Worm (Caenorhabditis elegans): ENCODE measurements around the gene clec-153.

DNA sequence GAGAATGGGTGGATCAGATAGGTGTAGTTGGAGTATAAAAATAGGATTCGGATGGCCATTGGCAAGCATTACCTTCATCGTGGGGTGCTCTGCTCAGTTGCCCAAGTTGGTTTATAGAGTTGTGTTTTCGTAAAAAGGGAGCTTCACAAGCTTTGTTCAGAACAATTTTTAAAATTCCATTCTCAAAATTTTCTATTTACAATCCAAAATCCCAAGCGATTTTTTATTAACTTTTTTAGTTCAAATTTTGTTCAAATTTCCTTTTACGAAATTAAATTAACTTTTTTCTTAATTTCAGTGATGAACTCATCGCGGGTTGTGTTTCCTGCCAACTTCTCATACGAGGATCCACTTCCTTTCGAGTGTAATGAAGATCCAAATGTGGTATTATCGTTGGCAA is 42.4 kb downstream of the clec-153 start, which contains the start of gene srg-10:
- no peak for TF ChIP-seq him-1 (tag; optimal IDR thresholded peaks at IDR 0.05)
- TF ChIP-seq dao-5 (tag; optimal IDR thresholded peaks at IDR 0.05), result no peak
